Comparison of ENCODE assay signal across 6 worm cellular contexts in the genomic region with DNA sequence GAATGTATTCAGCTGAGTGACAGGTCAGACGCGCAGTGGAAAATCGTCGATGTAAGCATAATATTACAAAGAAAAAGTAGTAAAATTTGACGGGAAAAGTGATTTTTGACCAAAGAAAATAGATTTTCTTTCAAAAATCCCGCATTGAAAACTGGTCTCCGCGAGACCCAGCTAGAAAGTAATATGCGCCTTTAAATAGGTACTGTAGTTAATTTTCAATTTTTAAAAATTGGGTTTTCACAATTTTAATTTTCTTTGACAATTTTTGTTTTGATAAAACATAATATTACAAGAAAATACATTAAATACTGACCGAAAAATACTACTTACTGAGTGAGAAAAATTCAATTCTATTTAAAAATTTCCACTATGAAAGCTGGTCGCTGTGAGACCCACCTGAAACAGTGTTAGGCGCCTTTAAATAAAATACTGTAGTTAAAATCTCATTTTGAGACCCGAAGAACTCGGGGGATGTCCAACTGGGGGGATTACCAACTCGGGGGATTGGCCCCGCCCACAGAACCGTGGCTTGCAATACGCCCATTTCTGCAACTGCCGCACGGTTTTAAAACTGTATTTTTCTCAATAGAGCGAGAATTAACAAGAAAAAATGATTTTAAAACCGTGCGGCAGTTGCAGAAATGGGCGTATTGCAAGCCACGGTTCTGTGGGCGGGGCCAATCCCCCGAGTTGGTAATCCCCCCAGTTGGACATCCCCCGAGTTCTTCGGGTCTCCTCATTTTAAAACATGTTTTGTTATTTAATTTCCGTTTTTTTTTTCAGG.
A peak's percentile ranks its signal among the peaks of the same experiment; 100 is the strongest.
TF ChIP-seq lines count a peak whose summit lies in the region.
"Not testable (repeated sequence)": the region's sequence is repeated elsewhere in the genome, so short reads cannot be mapped to it uniquely, and the experiment has no call there.

TSS of gene tars-1 (minus strand) at position 497 of the 784 bp plus-strand sequence.

TF ChIP-seq in whole organism, L1 larva, 84 proteins besides CTCF, POLR2A, EP300 and RAD21:
- TF ChIP-seq efl-1 (optimal IDR thresholded peaks at IDR 0.05; lab: Kevin White, UChicago), result not testable (repeated sequence)
- peak in 1 of 2 experiments; percentile 23 for TF ChIP-seq efl-1 (GFP tag; optimal IDR thresholded peaks at IDR 0.05 in 1 of 2; lab: Kevin White, UChicago)
- TF ChIP-seq snu-23 (GFP tag; optimal IDR thresholded peaks at IDR 0.05; lab: Kevin White, UChicago), result peak; percentile 6
- TF ChIP-seq lsy-2 (tag; optimal IDR thresholded peaks at IDR 0.05; lab: Kevin White, UChicago), result peak in 1 of 2 experiments; percentile 14
- TF ChIP-seq nhr-19 (GFP tag; conservative IDR thresholded peaks at IDR 0.05; lab: Robert Waterston, UW), result 0 out of 2 replicates have a peak, but pooled peaks have one; percentile 11
- peak; percentile 10 for TF ChIP-seq nhr-90 (tag; optimal IDR thresholded peaks at IDR 0.05; lab: Kevin White, UChicago; ENCODE audit: poor library complexity)
- peak; percentile 12 for TF ChIP-seq nhr-71 (tag; optimal IDR thresholded peaks at IDR 0.05; lab: Kevin White, UChicago)
- peak in 1 of 2 experiments; percentile 23 for TF ChIP-seq lin-35 (GFP tag; optimal IDR thresholded peaks at IDR 0.05; lab: Kevin White, UChicago)
TF ChIP-seq in whole organism, L1 larva: peak in this region for 7; not testable (repeated sequence) for 77.

TF ChIP-seq in whole organism, L2 larva, 48 proteins besides CTCF, POLR2A, EP300 and RAD21:
- TF ChIP-seq sma-3 (GFP tag; optimal IDR thresholded peaks at IDR 0.05; lab: Kevin White, UChicago), result peak; percentile 3

TF ChIP-seq in whole organism, L3 larva, 47 proteins besides CTCF, POLR2A, EP300 and RAD21:
- peak; percentile 21 for TF ChIP-seq nhr-23 (tag; optimal IDR thresholded peaks at IDR 0.05; lab: Kevin White, UChicago)

TF ChIP-seq in whole organism, L4 larva, 104 proteins besides CTCF, POLR2A, EP300 and RAD21:
- TF ChIP-seq hmg-1.1 (GFP tag; IDR thresholded peaks at IDR 0.05; lab: Robert Waterston, UW) (peak; percentile 9; the same call in 1 of the 2 replicates), nhr-42 (GFP tag; IDR thresholded peaks at IDR 0.05; lab: Robert Waterston, UW) (0 out of 2 replicates have a peak, but pooled peaks have one; percentile 22), lin-38 (GFP tag; IDR thresholded peaks at IDR 0.05; lab: Robert Waterston, UW) (peak; percentile 68), F49E8.2 (tag; optimal IDR thresholded peaks at IDR 0.05; lab: Kevin White, UChicago; ENCODE audit: borderline replicate concordance) (peak; percentile 18), zfp-3 (GFP tag; conservative IDR thresholded peaks at IDR 0.05; lab: Robert Waterston, UW) (0 out of 2 replicates have a peak, but pooled peaks have one; percentile 32), unc-130 (GFP tag; optimal IDR thresholded peaks at IDR 0.05; lab: Kevin White, UChicago) (peak; percentile 14), dve-1 (tag; optimal IDR thresholded peaks at IDR 0.05; lab: Kevin White, UChicago; ENCODE audit: insufficient read depth) (peak; percentile 15)
TF ChIP-seq in whole organism, L4 larva: peak in this region for 7; not testable (repeated sequence) for 97.

TF ChIP-seq in whole organism, late embryonic, 69 proteins besides CTCF, POLR2A, EP300 and RAD21:
- TF ChIP-seq unc-55 (GFP tag; optimal IDR thresholded peaks at IDR 0.05; lab: Kevin White, UChicago), result peak; percentile 20
TF ChIP-seq in whole organism, late embryonic: peak in this region for 1; not testable (repeated sequence) for 68.

TF ChIP-seq in whole organism, young adult, 124 proteins besides CTCF, POLR2A, EP300 and RAD21:
- TF ChIP-seq dpl-1 (GFP tag; optimal IDR thresholded peaks at IDR 0.05; lab: Kevin White, UChicago) (peak; percentile 46), lin-26 (GFP tag; IDR thresholded peaks at IDR 0.05; lab: Robert Waterston, UW) (peak; percentile 23; the same call in 1 of the 2 replicates), snpc-3.4 (tag; optimal IDR thresholded peaks at IDR 0.05; lab: Kevin White, UChicago) (peak; percentile 48), madf-6 (GFP tag; IDR thresholded peaks at IDR 0.05; lab: Robert Waterston, UW) (peak; percentile 93), efl-1 (GFP tag; optimal IDR thresholded peaks at IDR 0.05; lab: Kevin White, UChicago) (peak; percentile 85), cebp-1 (tag; optimal IDR thresholded peaks at IDR 0.05; lab: Kevin White, UChicago) (peak; percentile 1), ceh-100 (GFP tag; IDR thresholded peaks at IDR 0.05; lab: Robert Waterston, UW) (peak; percentile 80), F33H1.4 (GFP tag; IDR thresholded peaks at IDR 0.05; lab: Robert Waterston, UW) (peak; percentile 93), C06A6.2 (GFP tag; conservative IDR thresholded peaks at IDR 0.05; lab: Robert Waterston, UW) (peak; percentile 26; the same call in 1 of the 2 replicates), lin-54 (GFP tag; optimal IDR thresholded peaks at IDR 0.05; lab: Kevin White, UChicago) (peak; percentile 40), nhr-80 (tag; optimal IDR thresholded peaks at IDR 0.05; lab: Kevin White, UChicago) (peak; percentile 20), mcd-1 (GFP tag; IDR thresholded peaks at IDR 0.05; lab: Robert Waterston, UW) (peak; percentile 77), egrh-3 (GFP tag; IDR thresholded peaks at IDR 0.05; lab: Robert Waterston, UW) (0 out of 2 replicates have a peak, but pooled peaks have one; percentile 9), ceh-91 (GFP tag; IDR thresholded peaks at IDR 0.05; lab: Robert Waterston, UW) (peak; percentile 69), D2030.7 (GFP tag; IDR thresholded peaks at IDR 0.05; lab: Robert Waterston, UW) (peak; percentile 75), ztf-18 (tag; optimal IDR thresholded peaks at IDR 0.05; lab: Kevin White, UChicago) (peak; percentile 15), F49E8.2 (tag; optimal IDR thresholded peaks at IDR 0.05; lab: Kevin White, UChicago; ENCODE audit: insufficient read depth) (peak; percentile 14), xnd-1 (tag; optimal IDR thresholded peaks at IDR 0.05; lab: Kevin White, UChicago) (peak; percentile 83), dox-1 (GFP tag; IDR thresholded peaks at IDR 0.05; lab: Robert Waterston, UW) (peak; percentile 41; the same call in 1 of the 2 replicates), lsl-1 (GFP tag; optimal IDR thresholded peaks at IDR 0.05; lab: Kevin White, UChicago) (peak; percentile 95), madf-8 (GFP tag; conservative IDR thresholded peaks at IDR 0.05; lab: Robert Waterston, UW) (peak; percentile 81)
- not testable (repeated sequence) for TF ChIP-seq cebp-1 (GFP tag; IDR thresholded peaks at IDR 0.05; lab: Robert Waterston, UW)
